Worm (Caenorhabditis elegans) whole organism, mixed stage, embryonic: ENCODE results near the gene semi-1.

Experiments
- M03D4.4 ChIP-seq: sonication (generic microtip); optimal IDR thresholded peaks from 2 replicates; lab custom pipeline; 2017; ENCODE audit warnings: mild to moderate bottlenecking, missing genetic modification characterization, missing compliant biosample characterization
- bed-3 ChIP-seq: fragments of 200-800 bp; sonication (Bioruptor generic); optimal IDR thresholded peaks from 3 replicates; lab custom pipeline; 2018; ENCODE audit warnings: mild to moderate bottlenecking, missing genetic modification characterization, moderate library complexity, missing compliant biosample characterization
- blmp-1 ChIP-seq: fragments of 150-350 bp; optimal IDR thresholded peaks from 2 replicates; lab custom pipeline; 2014; ENCODE audit warnings: missing biosample characterization, missing genetic modification characterization
- ceh-39 ChIP-seq: fragments of 150-350 bp; optimal IDR thresholded peaks from 2 replicates; lab custom pipeline; 2014; ENCODE audit warnings: missing biosample characterization, missing genetic modification characterization
- ceh-43 ChIP-seq: fragments of 200-800 bp; sonication (Bioruptor generic); optimal IDR thresholded peaks from 2 replicates; lab custom pipeline; 2018; ENCODE audit warnings: mild to moderate bottlenecking, missing genetic modification characterization, moderate library complexity, missing compliant biosample characterization
- ceh-83 ChIP-seq: fragments of 200-800 bp; sonication (Bioruptor generic); optimal IDR thresholded peaks from 2 replicates; lab custom pipeline; 2018; ENCODE audit warnings: mild to moderate bottlenecking, missing genetic modification characterization, missing compliant biosample characterization
- ces-1 ChIP-seq: fragments of 150-350 bp; optimal IDR thresholded peaks from 2 replicates; lab custom pipeline; 2014; ENCODE audit warnings: missing biosample characterization, missing genetic modification reagents, missing genetic modification characterization
- cnd-1 ChIP-seq: fragments of 200-800 bp; sonication (Bioruptor generic); optimal IDR thresholded peaks from 2 replicates; lab custom pipeline; 2018; ENCODE audit warnings: mild to moderate bottlenecking, missing genetic modification characterization, missing compliant biosample characterization
- drap-1 ChIP-seq: fragments of 200-800 bp; sonication (Bioruptor generic); optimal IDR thresholded peaks from 3 replicates; lab custom pipeline; 2018; ENCODE audit warnings: mild to moderate bottlenecking, missing genetic modification characterization, missing compliant biosample characterization
- elt-1 ChIP-seq: sonication (generic microtip); optimal IDR thresholded peaks from 2 replicates; lab custom pipeline; 2017; ENCODE audit warnings: missing genetic modification characterization, mild to moderate bottlenecking, missing compliant biosample characterization, antibody characterized with exemption, moderate library complexity, borderline replicate concordance; ENCODE audit not compliant: insufficient read depth
- elt-3 ChIP-seq: fragments of 150-350 bp; optimal IDR thresholded peaks from 2 replicates; lab custom pipeline; 2014; ENCODE audit warnings: missing biosample characterization, missing genetic modification characterization
- flh-1 ChIP-seq: fragments of 200-800 bp; sonication (Bioruptor generic); optimal IDR thresholded peaks from 2 replicates; lab custom pipeline; 2018; ENCODE audit warnings: mild to moderate bottlenecking, missing genetic modification characterization, moderate library complexity, missing compliant biosample characterization
- ham-2 ChIP-seq: fragments of 200-800 bp; sonication (Bioruptor generic); optimal IDR thresholded peaks from 2 replicates; lab custom pipeline; 2018; ENCODE audit warnings: mild to moderate bottlenecking, missing genetic modification characterization, missing compliant biosample characterization
- hlh-1 ChIP-seq: fragments of 150-350 bp; optimal IDR thresholded peaks from 2 replicates; lab custom pipeline; 2014; ENCODE audit warnings: missing biosample characterization, missing genetic modification reagents, missing genetic modification characterization
- lin-13 ChIP-seq: fragments of 150-350 bp; optimal IDR thresholded peaks from 2 replicates; lab custom pipeline; 2014; ENCODE audit warnings: missing biosample characterization, missing genetic modification characterization
- lin-32 ChIP-seq: fragments of 200-800 bp; sonication (Bioruptor generic); optimal IDR thresholded peaks from 2 replicates; lab custom pipeline; 2018; ENCODE audit warnings: mild to moderate bottlenecking, missing genetic modification characterization, missing compliant biosample characterization
- lsy-2 ChIP-seq: fragments of 150-350 bp; optimal IDR thresholded peaks from 2 replicates; lab custom pipeline; 2014; ENCODE audit warnings: missing biosample characterization, missing genetic modification characterization
- mab-5 ChIP-seq: fragments of 150-350 bp; optimal IDR thresholded peaks from 2 replicates; lab custom pipeline; 2014; ENCODE audit warnings: missing biosample characterization, missing genetic modification characterization
- mls-2 ChIP-seq: sonication (generic microtip); optimal IDR thresholded peaks from 2 replicates; lab custom pipeline; 2016; ENCODE audit warnings: mild to moderate bottlenecking, missing genetic modification characterization, moderate library complexity, missing compliant biosample characterization
- nhr-12 ChIP-seq: fragments of 150-350 bp; optimal IDR thresholded peaks from 2 replicates; lab custom pipeline; 2014; ENCODE audit warnings: missing biosample characterization, missing genetic modification characterization
- nhr-237 ChIP-seq: fragments of 150-350 bp; optimal IDR thresholded peaks from 2 replicates; lab custom pipeline; 2014; ENCODE audit warnings: missing biosample characterization, missing genetic modification characterization
- nhr-28 ChIP-seq: fragments of 150-350 bp; optimal IDR thresholded peaks from 2 replicates; lab custom pipeline; 2014; ENCODE audit warnings: missing biosample characterization, missing genetic modification characterization
- nhr-76 ChIP-seq: sonication (generic microtip); optimal IDR thresholded peaks from 2 replicates; lab custom pipeline; 2017; ENCODE audit warnings: missing biosample characterization, missing genetic modification characterization
- pha-4 ChIP-seq: fragments of 150-350 bp; optimal IDR thresholded peaks from 2 replicates; lab custom pipeline; 2018; ENCODE audit warnings: missing biosample characterization, missing genetic modification reagents, missing genetic modification characterization
- sem-2 ChIP-seq: fragments of 200-800 bp; sonication (Bioruptor generic); optimal IDR thresholded peaks from 2 replicates; lab custom pipeline; 2018; ENCODE audit warnings: mild to moderate bottlenecking, missing genetic modification characterization, missing compliant biosample characterization
- snpc-4 ChIP-seq: fragments of 150-350 bp; optimal IDR thresholded peaks from 2 replicates; lab custom pipeline; 2014; ENCODE audit warnings: missing biosample characterization, missing genetic modification characterization
- tbx-8 ChIP-seq: fragments of 200-800 bp; sonication (Bioruptor generic); optimal IDR thresholded peaks from 2 replicates; lab custom pipeline; 2018; ENCODE audit warnings: mild to moderate bottlenecking, missing genetic modification characterization, moderate library complexity, missing compliant biosample characterization
- unc-120 ChIP-seq: sonication (generic microtip); optimal IDR thresholded peaks from 2 replicates; lab custom pipeline; 2017; ENCODE audit warnings: missing genetic modification characterization, missing compliant biosample characterization; ENCODE audit not compliant: poor library complexity, severe bottlenecking
- unc-39 ChIP-seq: fragments of 150-350 bp; optimal IDR thresholded peaks from 2 replicates; lab custom pipeline; 2014; ENCODE audit warnings: missing biosample characterization, missing genetic modification characterization
- unc-62 ChIP-seq: fragments of 150-350 bp; optimal IDR thresholded peaks from 2 replicates; lab custom pipeline; 2014; ENCODE audit warnings: missing biosample characterization, missing genetic modification reagents, missing genetic modification characterization
- zip-8 ChIP-seq: fragments of 150-350 bp; optimal IDR thresholded peaks from 2 replicates; lab custom pipeline; 2014; ENCODE audit warnings: missing biosample characterization, missing genetic modification characterization
- ztf-11 ChIP-seq: fragments of 150-350 bp; optimal IDR thresholded peaks from 2 replicates; lab custom pipeline; 2014; ENCODE audit warnings: missing biosample characterization, missing genetic modification characterization

Gene semi-1

ce11 chrV:13484339-13484738, 30.7 kb downstream of the semi-1 start, which contains the start of gene T10G3.4:
Gene T10G3.4 (minus strand): TSS chrV:13484439.
- TF ChIP-seq nhr-28 (tag; lab: Kevin White, UChicago) = no peak
- no peak for TF ChIP-seq elt-3
- no peak for TF ChIP-seq cnd-1
- no peak for TF ChIP-seq ztf-11 (tag; lab: Kevin White, UChicago)
- TF ChIP-seq zip-8 (tag; lab: Kevin White, UChicago) = no peak
- no peak for TF ChIP-seq ceh-39

ce11 chrV:13479766-13480165, 35.2 kb downstream of the semi-1 start, which contains the start of gene T10G3.2:
Gene T10G3.2 (minus strand): TSS chrV:13479866.
- TF ChIP-seq nhr-28 (tag; lab: Kevin White, UChicago) (no peak), M03D4.4 (tag; lab: Kevin White, UChicago) (no peak), unc-120 (no peak), flh-1 (GFP tag; lab: Kevin White, UChicago) (no peak), mab-5 (tag; lab: Kevin White, UChicago) (no peak), snpc-4 (tag; lab: Kevin White, UChicago) (no peak), lsy-2 (tag; lab: Kevin White, UChicago) (no peak), ztf-11 (tag; lab: Kevin White, UChicago) (no peak), elt-1 (no peak), blmp-1 (tag; lab: Kevin White, UChicago) (no peak), drap-1 (GFP tag; lab: Kevin White, UChicago) (no peak), lin-13 (tag; lab: Kevin White, UChicago) (no peak), elt-3 (no peak), zip-8 (tag; lab: Kevin White, UChicago) (no peak), unc-39 (tag; lab: Kevin White, UChicago) (no peak), nhr-237 (no peak), hlh-1 (tag; lab: Kevin White, UChicago) (no peak), sem-2 (GFP tag; lab: Kevin White, UChicago) (no peak)

ce11 chrV:13476350-13476749, 38.7 kb downstream of the semi-1 start, which contains the start of gene T10G3.8:
Gene T10G3.8 (minus strand): TSS chrV:13476450.
- TF ChIP-seq mls-2 = no peak
- TF ChIP-seq lsy-2 (tag; lab: Kevin White, UChicago) = no peak
- no peak for TF ChIP-seq ceh-83 (GFP tag; lab: Kevin White, UChicago)
- TF ChIP-seq cnd-1 = no peak
- TF ChIP-seq, all 35 proteins: peak for 0

ce11 chrV:13473467-13473866, 41.5 kb downstream of the semi-1 start, which contains the start of gene T10G3.1:
Gene T10G3.1 (minus strand): TSS chrV:13473679.
- no peak for TF ChIP-seq ham-2
- no peak for TF ChIP-seq pha-4 (tag; lab: Kevin White, UChicago)
- TF ChIP-seq mls-2 = no peak
- no peak for TF ChIP-seq snpc-4 (tag; lab: Kevin White, UChicago)
- TF ChIP-seq elt-3 = no peak
- no peak for TF ChIP-seq ces-1 (GFP tag; lab: Kevin White, UChicago)
- no peak for TF ChIP-seq ztf-11 (tag; lab: Kevin White, UChicago)
- no peak for TF ChIP-seq lin-32 (GFP tag; lab: Kevin White, UChicago)
- TF ChIP-seq bed-3 = no peak
- TF ChIP-seq unc-120 = no peak
- peak; percentile 79 for TF ChIP-seq unc-62 (GFP tag; lab: Kevin White, UChicago)
- TF ChIP-seq hlh-1 (tag; lab: Kevin White, UChicago) = peak; percentile 97
- no peak for TF ChIP-seq nhr-76 (tag; lab: Kevin White, UChicago)
- no peak for TF ChIP-seq ceh-43 (GFP tag; lab: Kevin White, UChicago)
- TF ChIP-seq tbx-8 (GFP tag; lab: Kevin White, UChicago) = no peak
- no peak for TF ChIP-seq lsy-2 (tag; lab: Kevin White, UChicago)

ce11 chrV:13472062-13472461, 43.0 kb downstream of the semi-1 start:
- no peak for TF ChIP-seq hlh-1 (tag; lab: Kevin White, UChicago)
- TF ChIP-seq lsy-2 (tag; lab: Kevin White, UChicago) = no peak
- no peak for TF ChIP-seq nhr-12
- TF ChIP-seq zip-8 (tag; lab: Kevin White, UChicago) = no peak
- TF ChIP-seq nhr-76 (tag; lab: Kevin White, UChicago) = no peak
- TF ChIP-seq flh-1 (GFP tag; lab: Kevin White, UChicago) = no peak
- TF ChIP-seq ham-2 = no peak
- no peak for TF ChIP-seq tbx-8 (GFP tag; lab: Kevin White, UChicago)
- no peak for TF ChIP-seq sem-2 (GFP tag; lab: Kevin White, UChicago)
- no peak for TF ChIP-seq ceh-39
- no peak for TF ChIP-seq lin-32 (GFP tag; lab: Kevin White, UChicago)
- TF ChIP-seq snpc-4 (tag; lab: Kevin White, UChicago) = no peak
- TF ChIP-seq blmp-1 (tag; lab: Kevin White, UChicago) = no peak
- no peak for TF ChIP-seq ztf-11 (tag; lab: Kevin White, UChicago)
